3 fruit fly cellular contexts compared by ENCODE assay signal in the genomic region with DNA sequence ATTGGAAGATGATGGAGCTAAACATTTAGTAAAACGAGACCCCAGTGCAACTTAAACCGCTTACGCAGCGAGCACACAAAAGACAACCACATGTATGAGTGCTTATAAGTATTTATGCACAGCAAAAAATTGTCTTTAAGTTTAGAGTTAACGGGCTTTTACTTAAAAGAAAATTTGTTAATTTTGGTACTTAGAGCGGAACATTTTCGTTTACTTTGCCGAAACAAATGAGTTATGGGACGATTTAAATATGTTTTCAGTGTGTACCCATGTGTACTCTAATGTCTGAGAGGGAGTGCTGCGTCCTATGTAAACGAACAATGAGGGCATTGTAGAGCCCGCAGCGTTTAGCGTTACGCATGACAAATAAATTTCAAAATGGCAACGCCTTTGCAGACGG.
A peak's percentile ranks its signal among the peaks of the same experiment; 100 is the strongest.
TF ChIP-seq lines count a peak whose summit lies in the region.

No protein-coding gene starts in this region.

TF ChIP-seq in whole organism, embryonic, 481 proteins besides CTCF, POLR2A, EP300 and RAD21 (continued from another document and continues in another):
- TF ChIP-seq vvl (GFP tag; IDR thresholded peaks at IDR 0.05; lab: Robert Waterston, UW) (peak; percentile 36; the same call in 1 of the 2 replicates), bsh (GFP tag; optimal IDR thresholded peaks at IDR 0.05; lab: Kevin White, UChicago) (peak in 1 of 2 experiments; percentile 8), slbo (GFP tag; IDR thresholded peaks at IDR 0.05; lab: Robert Waterston, UW) (peak; percentile 74), CG31224 (GFP tag; IDR thresholded peaks at IDR 0.05; lab: Robert Waterston, UW) (peak; percentile 24; the same call in 1 of the 2 replicates), CG16863 (GFP tag; optimal IDR thresholded peaks at IDR 0.05; lab: Kevin White, UChicago) (peak; percentile 38), Lhr (GFP tag; optimal IDR thresholded peaks at IDR 0.05; lab: Kevin White, UChicago) (no peak), CG12391 (tag; optimal IDR thresholded peaks at IDR 0.05; lab: Kevin White, UChicago) (peak; percentile 40), E2f1 (GFP tag; IDR thresholded peaks at IDR 0.05; lab: Robert Waterston, UW) (peak; percentile 62), dysf (GFP tag; IDR thresholded peaks at IDR 0.05; lab: Robert Waterston, UW) (peak; percentile 80), Eip74EF (GFP tag; optimal IDR thresholded peaks at IDR 0.05; lab: Kevin White, UChicago) (no peak), CG3847 (GFP tag; IDR thresholded peaks at IDR 0.05; lab: Robert Waterston, UW) (0 out of 2 replicates have a peak, but pooled peaks have one; percentile 31), jing (GFP tag; optimal IDR thresholded peaks at IDR 0.05; lab: Kevin White, UChicago) (peak; percentile 18), chif (GFP tag; optimal IDR thresholded peaks at IDR 0.05; lab: Kevin White, UChicago) (peak; percentile 7 to 50), CG18599 (GFP tag; optimal IDR thresholded peaks at IDR 0.05; lab: Kevin White, UChicago) (peak; percentile 59), bab2 (GFP tag; optimal IDR thresholded peaks at IDR 0.05; lab: Kevin White, UChicago) (peak; percentile 2), PHDP (tag; optimal IDR thresholded peaks at IDR 0.05; lab: Kevin White, UChicago) (peak; percentile 53), Rx (GFP tag; IDR thresholded peaks at IDR 0.05; lab: Robert Waterston, UW) (0 out of 2 replicates have a peak, but pooled peaks have one; percentile 10), Fer3 (tag; optimal IDR thresholded peaks at IDR 0.05; lab: Kevin White, UChicago) (peak; percentile 32), CG2889 (GFP tag; IDR thresholded peaks at IDR 0.05; lab: Robert Waterston, UW) (peak; percentile 11; the same call in 1 of the 3 replicates), dmrt99B (tag; optimal IDR thresholded peaks at IDR 0.05; lab: Kevin White, UChicago) (peak; percentile 23), row (GFP tag; IDR thresholded peaks at IDR 0.05; lab: Robert Waterston, UW) (peak; percentile 66), CG11695 (GFP tag; IDR thresholded peaks at IDR 0.05; lab: Robert Waterston, UW) (peak; percentile 62; the same call in 1 of the 3 replicates), Hsf (GFP tag; optimal IDR thresholded peaks at IDR 0.05; lab: Kevin White, UChicago) (peak; percentile 31), fru (optimal IDR thresholded peaks at IDR 0.05; lab: Kevin White, UChicago) (no peak), zfh2 (GFP tag; optimal IDR thresholded peaks at IDR 0.05; lab: Kevin White, UChicago) (peak; percentile 52), CG7786 (GFP tag; optimal IDR thresholded peaks at IDR 0.05; lab: Kevin White, UChicago) (peak; percentile 21), so (GFP tag; IDR thresholded peaks at IDR 0.05; lab: Robert Waterston, UW) (peak; percentile 58; the same call in 1 of the 3 replicates), Nf-YA (GFP tag; IDR thresholded peaks at IDR 0.05; lab: Robert Waterston, UW) (peak; percentile 21; the same call in 1 of the 2 replicates), Meics (GFP tag; optimal IDR thresholded peaks at IDR 0.05; lab: Kevin White, UChicago) (peak; percentile 19), maf-S (GFP tag; optimal IDR thresholded peaks at IDR 0.05; lab: Kevin White, UChicago) (no peak), CG6175 (GFP tag; IDR thresholded peaks at IDR 0.05; lab: Robert Waterston, UW) (no peak), sr (GFP tag; IDR thresholded peaks at IDR 0.05; lab: Robert Waterston, UW) (no peak), CG13424 (tag; optimal IDR thresholded peaks at IDR 0.05; lab: Kevin White, UChicago) (peak; percentile 36), gem (tag; optimal IDR thresholded peaks at IDR 0.05; lab: Kevin White, UChicago) (peak; percentile 62), eyg (GFP tag; optimal IDR thresholded peaks at IDR 0.05; lab: Kevin White, UChicago) (peak; percentile 24), CG8924 (tag; optimal IDR thresholded peaks at IDR 0.05; lab: Kevin White, UChicago) (peak; percentile 24), CG17359 (tag; optimal IDR thresholded peaks at IDR 0.05; lab: Kevin White, UChicago) (peak; percentile 52), CG17385 (GFP tag; optimal IDR thresholded peaks at IDR 0.05; lab: Kevin White, UChicago) (peak; percentile 4), CG11504 (tag; optimal IDR thresholded peaks at IDR 0.05; lab: Kevin White, UChicago) (peak; percentile 58), Sox100B (GFP tag; optimal IDR thresholded peaks at IDR 0.05; lab: Kevin White, UChicago) (no peak), CG4282 (GFP tag; optimal IDR thresholded peaks at IDR 0.05; lab: Kevin White, UChicago) (peak; percentile 19)

TF ChIP-seq in whole organism, prepupa, 60 proteins besides CTCF, POLR2A, EP300 and RAD21 (continued from another document):
- TF ChIP-seq CG11294 (GFP tag; IDR thresholded peaks at IDR 0.05; lab: Robert Waterston, UW) = peak; percentile 62
- peak; percentile 45 for TF ChIP-seq achi (GFP tag; optimal IDR thresholded peaks at IDR 0.05; lab: Kevin White, UChicago)
- no peak for TF ChIP-seq CG6854 (GFP tag; optimal IDR thresholded peaks at IDR 0.05; lab: Kevin White, UChicago)
- no peak for TF ChIP-seq CG9139 (GFP tag; optimal IDR thresholded peaks at IDR 0.05; lab: Kevin White, UChicago)
- peak; percentile 70 for TF ChIP-seq pdm3 (GFP tag; optimal IDR thresholded peaks at IDR 0.05; lab: Kevin White, UChicago)
- TF ChIP-seq fkh (GFP tag; optimal IDR thresholded peaks at IDR 0.05; lab: Kevin White, UChicago) = no peak
- TF ChIP-seq CG11902 (GFP tag; optimal IDR thresholded peaks at IDR 0.05; lab: Kevin White, UChicago) = no peak
- TF ChIP-seq Lpt (GFP tag; optimal IDR thresholded peaks at IDR 0.05; lab: Kevin White, UChicago) = peak; percentile 35
- TF ChIP-seq CG31627 (GFP tag; optimal IDR thresholded peaks at IDR 0.05; lab: Kevin White, UChicago) = peak; percentile 50
- TF ChIP-seq CG3919 (GFP tag; optimal IDR thresholded peaks at IDR 0.05; lab: Kevin White, UChicago) = peak; percentile 40
- TF ChIP-seq CG34406 (GFP tag; optimal IDR thresholded peaks at IDR 0.05; lab: Kevin White, UChicago) = peak; percentile 24
- TF ChIP-seq CG6276 (GFP tag; optimal IDR thresholded peaks at IDR 0.05; lab: Kevin White, UChicago) = peak; percentile 65
- peak in 1 of 2 experiments; percentile 44 for TF ChIP-seq salr (GFP tag; optimal IDR thresholded peaks at IDR 0.05; lab: Kevin White, UChicago)
- peak; percentile 61 for TF ChIP-seq CG4318 (GFP tag; optimal IDR thresholded peaks at IDR 0.05; lab: Kevin White, UChicago)
- TF ChIP-seq CG3032 (tag; optimal IDR thresholded peaks at IDR 0.05; lab: Kevin White, UChicago) = no peak
- TF ChIP-seq CG11762 (GFP tag; optimal IDR thresholded peaks at IDR 0.05; lab: Kevin White, UChicago; ENCODE audit: insufficient read depth) = peak; percentile 26
- TF ChIP-seq Hr4 (GFP tag; optimal IDR thresholded peaks at IDR 0.05; lab: Kevin White, UChicago) = peak; percentile 80
- TF ChIP-seq Gug (GFP tag; IDR thresholded peaks at IDR 0.05; lab: Robert Waterston, UW) = no peak
- TF ChIP-seq CG16779 (tag; optimal IDR thresholded peaks at IDR 0.05; lab: Kevin White, UChicago) = no peak
- TF ChIP-seq Blimp-1 (GFP tag; optimal IDR thresholded peaks at IDR 0.05; lab: Kevin White, UChicago) = no peak
- TF ChIP-seq Sox102F (GFP tag; optimal IDR thresholded peaks at IDR 0.05; lab: Kevin White, UChicago) = peak; percentile 19
- no peak for TF ChIP-seq CG8319 (GFP tag; optimal IDR thresholded peaks at IDR 0.05; lab: Kevin White, UChicago)
- no peak for TF ChIP-seq fd59A (GFP tag; optimal IDR thresholded peaks at IDR 0.05; lab: Kevin White, UChicago)
- TF ChIP-seq dsx (GFP tag; optimal IDR thresholded peaks at IDR 0.05; lab: Kevin White, UChicago; ENCODE audit: poor library complexity, severe bottlenecking) = no peak
- TF ChIP-seq CG15336 (GFP tag; IDR thresholded peaks at IDR 0.05; lab: Robert Waterston, UW) = peak; percentile 80
- TF ChIP-seq ss (GFP tag; optimal IDR thresholded peaks at IDR 0.05; lab: Kevin White, UChicago) = no peak
- peak; percentile 51 for TF ChIP-seq CG6792 (GFP tag; optimal IDR thresholded peaks at IDR 0.05; lab: Kevin White, UChicago)
- peak; percentile 48 for TF ChIP-seq CG10631 (GFP tag; optimal IDR thresholded peaks at IDR 0.05; lab: Kevin White, UChicago)
- TF ChIP-seq acj6 (GFP tag; optimal IDR thresholded peaks at IDR 0.05; lab: Kevin White, UChicago) = peak; percentile 58
- peak; percentile 51 for TF ChIP-seq lz (GFP tag; optimal IDR thresholded peaks at IDR 0.05; lab: Kevin White, UChicago)
- peak; percentile 20 for TF ChIP-seq Ets21C (GFP tag; optimal IDR thresholded peaks at IDR 0.05; lab: Kevin White, UChicago)
- no peak for TF ChIP-seq CG6163 (GFP tag; IDR thresholded peaks at IDR 0.05; lab: Robert Waterston, UW)
- TF ChIP-seq vri (GFP tag; optimal IDR thresholded peaks at IDR 0.05; lab: Kevin White, UChicago) = peak; percentile 18
- peak; percentile 74 for TF ChIP-seq CG8119 (GFP tag; IDR thresholded peaks at IDR 0.05; lab: Robert Waterston, UW)
- TF ChIP-seq CG7368 (GFP tag; optimal IDR thresholded peaks at IDR 0.05; lab: Kevin White, UChicago) = peak; percentile 6
- TF ChIP-seq OdsH (GFP tag; optimal IDR thresholded peaks at IDR 0.05; lab: Kevin White, UChicago) = peak; percentile 64
- no peak for TF ChIP-seq Eip93F (GFP tag; optimal IDR thresholded peaks at IDR 0.05; lab: Kevin White, UChicago)

TF ChIP-seq in whole organism, wandering third instar larva, 38 proteins besides CTCF, POLR2A, EP300 and RAD21 (continued from another document):
- no peak for TF ChIP-seq dsf (GFP tag; optimal IDR thresholded peaks at IDR 0.05; lab: Kevin White, UChicago; ENCODE audit: borderline replicate concordance)
- TF ChIP-seq N (GFP tag; optimal IDR thresholded peaks at IDR 0.05; lab: Kevin White, UChicago) = no peak
- TF ChIP-seq lola (GFP tag; optimal IDR thresholded peaks at IDR 0.05; lab: Kevin White, UChicago) = no peak
- TF ChIP-seq brk (GFP tag; optimal IDR thresholded peaks at IDR 0.05; lab: Kevin White, UChicago) = no peak
- no peak for TF ChIP-seq dl (GFP tag; optimal IDR thresholded peaks at IDR 0.05; lab: Kevin White, UChicago; ENCODE audit: insufficient read depth in 1 of 2, partially characterized antibody in 2 of 2)
- TF ChIP-seq Hr78 (GFP tag; optimal IDR thresholded peaks at IDR 0.05; lab: Kevin White, UChicago) = no peak
- no peak for TF ChIP-seq tai (GFP tag; optimal IDR thresholded peaks at IDR 0.05; lab: Kevin White, UChicago)
- no peak for TF ChIP-seq Rel (GFP tag; optimal IDR thresholded peaks at IDR 0.05; lab: Kevin White, UChicago)
- no peak for TF ChIP-seq Rel (tag; optimal IDR thresholded peaks at IDR 0.05; lab: Kevin White, UChicago)
